Worm (Caenorhabditis elegans) whole organism, early embryonic: Measurements from ENCODE around the gene sec-6.

ENCODE experiments used
- B0310.2 ChIP-seq: sonication (generic microtip); optimal IDR thresholded peaks from 2 replicates; lab custom pipeline; 2016; ENCODE audit warnings: mild to moderate bottlenecking, missing genetic modification characterization, missing compliant biosample characterization
- F13C5.2 ChIP-seq: sonication (generic microtip); optimal IDR thresholded peaks from 2 replicates; lab custom pipeline; 2017; ENCODE audit warnings: mild to moderate bottlenecking, missing genetic modification characterization, inconsistent platforms, missing compliant biosample characterization
- aly-1 ChIP-seq: sonication (generic microtip); optimal IDR thresholded peaks from 2 replicates; lab custom pipeline; 2016; ENCODE audit warnings: missing genetic modification characterization, missing compliant biosample characterization
- ama-1 ChIP-seq: fragments of 150-350 bp; optimal IDR thresholded peaks from 2 replicates; lab custom pipeline; 2014
- ceh-13 ChIP-seq: fragments of 200-800 bp; sonication (Bioruptor generic); optimal IDR thresholded peaks from 2 replicates; lab custom pipeline; 2018; ENCODE audit warnings: mild to moderate bottlenecking, missing genetic modification characterization, missing compliant biosample characterization
- ceh-36 ChIP-seq: sonication (generic microtip); optimal IDR thresholded peaks from 2 replicates; lab custom pipeline; 2016; ENCODE audit warnings: missing genetic modification characterization, inconsistent platforms, missing compliant biosample characterization
- ets-7 ChIP-seq: sonication (generic microtip); optimal IDR thresholded peaks from 2 replicates; lab custom pipeline; 2016; ENCODE audit warnings: missing genotype, missing genetic modification characterization, missing compliant biosample characterization
- flt-1 ChIP-seq: fragments of 200-800 bp; sonication (Bioruptor generic); IDR thresholded peaks from 2 replicates; pipeline ENCODE4 v1.3.6; 2022; ENCODE audit warnings: missing genetic modification characterization, missing compliant biosample characterization
- hmbx-1 ChIP-seq: sonication (generic microtip); optimal IDR thresholded peaks from 2 replicates; lab custom pipeline; 2016; ENCODE audit warnings: mild to moderate bottlenecking, missing genetic modification characterization, missing compliant biosample characterization
- hmg-4 ChIP-seq: fragments of 200-800 bp; sonication (Bioruptor generic); optimal IDR thresholded peaks from 2 replicates; lab custom pipeline; 2018; ENCODE audit warnings: mild to moderate bottlenecking, missing genetic modification characterization, missing compliant biosample characterization
- hnd-1 ChIP-seq: sonication (generic microtip); optimal IDR thresholded peaks from 2 replicates; lab custom pipeline; 2016; ENCODE audit warnings: missing genetic modification characterization, missing compliant biosample characterization
- pes-1 ChIP-seq: fragments of 200-800 bp; sonication (Bioruptor generic); IDR thresholded peaks from 2 replicates; pipeline ENCODE4 v1.3.6; 2022; ENCODE audit warnings: missing genetic modification reagents, missing genetic modification characterization, missing compliant biosample characterization
- scrt-1 ChIP-seq: fragments of 200-800 bp; sonication (Bioruptor generic); IDR thresholded peaks from 2 replicates; pipeline ENCODE4 v1.3.6; 2022; ENCODE audit warnings: missing genetic modification characterization, missing compliant biosample characterization
- sea-1 ChIP-seq: fragments of 200-800 bp; sonication (Bioruptor generic); conservative IDR thresholded peaks from 2 replicates; pipeline ENCODE4 v1.3.6; 2022; ENCODE audit warnings: missing genetic modification characterization, missing compliant biosample characterization
- tbx-11 ChIP-seq: fragments of 200-800 bp; sonication (Bioruptor generic); IDR thresholded peaks from 2 replicates; pipeline ENCODE4 v1.3.6; 2022; ENCODE audit warnings: missing genetic modification characterization, missing compliant biosample characterization
- tbx-37 ChIP-seq: fragments of 200-800 bp; sonication (Bioruptor generic); conservative IDR thresholded peaks from 2 replicates; pipeline ENCODE4 v1.3.6; 2022; ENCODE audit warnings: missing genetic modification reagents, missing genetic modification characterization, missing compliant biosample characterization
- tra-4 ChIP-seq: sonication (generic microtip); optimal IDR thresholded peaks from 2 replicates; lab custom pipeline; 2017; ENCODE audit warnings: missing genetic modification characterization, missing compliant biosample characterization

sec-6 gene

ce11 chrII:5324653-5325052 is 34.7 kb upstream of the sec-6 start:
- TF ChIP-seq tbx-37, result no peak
- TF ChIP-seq B0310.2 (tag; lab: Kevin White, UChicago), result no peak
- no peak for TF ChIP-seq tra-4 (tag; lab: Kevin White, UChicago)
- no peak for TF ChIP-seq tbx-11 (GFP tag; lab: Robert Waterston, UW)
- no peak for TF ChIP-seq ets-7 (tag; lab: Kevin White, UChicago)
- TF ChIP-seq ceh-36, result no peak
- TF ChIP-seq sea-1, result no peak
- no peak for TF ChIP-seq ceh-13 (GFP tag; lab: Kevin White, UChicago)
- no peak for TF ChIP-seq hmbx-1 (tag; lab: Kevin White, UChicago)
- no peak for TF ChIP-seq aly-1 (tag; lab: Kevin White, UChicago)
- no peak for TF ChIP-seq flt-1 (GFP tag; lab: Robert Waterston, UW)

DNA sequence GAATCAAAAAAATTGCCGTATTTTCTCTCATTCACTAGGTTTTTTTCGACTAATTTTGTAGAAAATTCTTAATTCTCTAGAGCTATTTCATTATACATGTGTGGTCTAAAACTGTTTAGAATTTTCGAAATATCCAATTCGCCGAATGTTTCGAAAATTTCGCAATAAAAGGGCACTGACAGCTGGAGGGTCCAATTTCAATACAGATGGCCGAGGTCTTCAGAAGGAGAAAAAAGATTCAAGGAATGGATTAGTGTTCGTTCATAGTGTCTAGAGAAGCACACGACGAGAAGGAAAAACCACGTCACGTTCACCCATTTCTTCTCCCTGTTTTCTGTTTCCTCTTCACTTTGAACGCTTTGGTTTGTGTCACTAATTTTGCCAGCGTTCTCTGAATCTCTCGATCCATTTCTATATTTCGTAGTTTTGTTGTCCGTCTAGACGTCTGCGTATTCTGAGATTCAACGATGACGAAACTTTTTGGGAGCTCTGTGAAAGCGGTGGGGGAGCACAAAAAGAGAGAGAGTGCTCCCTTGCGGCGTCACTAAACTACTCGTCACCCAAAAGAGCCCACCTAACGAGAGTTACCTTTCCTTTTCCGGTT is 33.2 kb upstream of the sec-6 start:
- TF ChIP-seq sea-1 (no peak), ets-7 (tag; lab: Kevin White, UChicago) (no peak), ceh-36 (no peak), tbx-37 (no peak), scrt-1 (GFP tag; lab: Robert Waterston, UW) (no peak), ceh-13 (GFP tag; lab: Kevin White, UChicago) (no peak), hmbx-1 (tag; lab: Kevin White, UChicago) (no peak), ama-1 (no peak), tbx-11 (GFP tag; lab: Robert Waterston, UW) (no peak), pes-1 (GFP tag; lab: Robert Waterston, UW) (no peak), B0310.2 (tag; lab: Kevin White, UChicago) (no peak), tra-4 (tag; lab: Kevin White, UChicago) (no peak), hnd-1 (no peak), hmg-4 (no peak), aly-1 (tag; lab: Kevin White, UChicago) (no peak), flt-1 (GFP tag; lab: Robert Waterston, UW) (no peak), F13C5.2 (tag; lab: Kevin White, UChicago) (no peak)

ce11 chrII:5326891-5327290 is 32.5 kb upstream of the sec-6 start:
- TF ChIP-seq sea-1, result no peak

DNA sequence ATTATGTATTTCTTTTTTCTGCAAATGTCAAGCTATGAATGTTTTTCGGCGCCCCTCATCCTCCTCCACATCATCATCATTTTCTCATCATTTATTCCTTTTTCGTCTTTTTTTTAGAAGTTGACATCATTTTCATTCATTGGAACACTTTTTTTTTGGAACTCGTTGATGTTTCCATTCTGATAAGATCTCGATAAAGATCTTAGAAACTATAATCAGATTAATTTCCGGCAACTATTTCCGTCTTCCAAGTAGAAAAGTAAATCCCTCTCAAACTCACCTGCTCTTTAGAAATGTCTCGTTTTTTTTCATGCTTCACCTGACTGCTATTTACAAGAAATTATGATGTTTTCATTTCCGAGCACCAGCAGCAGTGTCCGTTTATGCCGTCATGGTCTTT is 30.4 kb upstream of the sec-6 start:
- no peak for TF ChIP-seq F13C5.2 (tag; lab: Kevin White, UChicago)
- TF ChIP-seq hmbx-1 (tag; lab: Kevin White, UChicago), result no peak
- no peak for TF ChIP-seq pes-1 (GFP tag; lab: Robert Waterston, UW)
- TF ChIP-seq scrt-1 (GFP tag; lab: Robert Waterston, UW), result no peak
- TF ChIP-seq sea-1, result no peak
- TF ChIP-seq tbx-11 (GFP tag; lab: Robert Waterston, UW), result no peak
- no peak for TF ChIP-seq ets-7 (tag; lab: Kevin White, UChicago)
- TF ChIP-seq aly-1 (tag; lab: Kevin White, UChicago), result no peak
- no peak for TF ChIP-seq tra-4 (tag; lab: Kevin White, UChicago)
- no peak for TF ChIP-seq tbx-37
- no peak for TF ChIP-seq hmg-4
- TF ChIP-seq ceh-13 (GFP tag; lab: Kevin White, UChicago), result no peak
- TF ChIP-seq ama-1, result no peak
- TF ChIP-seq hnd-1, result no peak
- TF ChIP-seq B0310.2 (tag; lab: Kevin White, UChicago), result no peak
- no peak for TF ChIP-seq flt-1 (GFP tag; lab: Robert Waterston, UW)
- TF ChIP-seq ceh-36, result no peak

ce11 chrII:5330206-5330686 is 29.1 kb upstream of the sec-6 start:
- peak; percentile 12 for TF ChIP-seq F13C5.2 (tag; lab: Kevin White, UChicago)
- TF ChIP-seq ceh-13 (GFP tag; lab: Kevin White, UChicago), result no peak
- no peak for TF ChIP-seq tra-4 (tag; lab: Kevin White, UChicago)
- TF ChIP-seq hmbx-1 (tag; lab: Kevin White, UChicago), result no peak

DNA sequence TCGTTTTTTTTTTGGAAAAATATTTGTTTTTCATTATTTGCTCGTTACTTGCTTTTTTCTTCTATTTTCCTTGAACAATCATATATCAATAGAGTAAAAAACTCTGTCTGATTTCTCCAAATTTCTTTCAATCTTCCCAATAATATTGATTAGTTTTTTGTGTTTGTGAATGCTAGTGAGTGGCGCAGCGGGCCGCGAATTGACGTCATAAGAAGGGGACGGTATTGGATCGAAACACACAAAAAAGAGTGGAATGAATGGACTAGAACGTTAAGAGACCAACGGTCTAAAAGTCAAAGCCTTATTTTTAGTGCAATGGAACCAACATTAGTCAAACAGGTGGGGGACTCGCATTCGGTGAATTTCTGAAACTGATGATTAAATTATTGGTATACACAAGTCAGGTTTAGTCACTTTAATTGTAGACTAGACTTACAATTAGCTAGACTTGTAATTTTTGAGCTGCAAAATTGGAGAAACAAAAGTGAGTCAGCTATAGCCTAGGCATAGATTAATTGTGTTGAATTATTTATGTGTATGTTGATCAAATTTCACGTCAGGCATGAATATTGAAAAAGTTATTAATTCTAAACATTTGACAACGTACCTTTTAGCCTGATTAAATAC is 27.6 kb upstream of the sec-6 start:
- TF ChIP-seq ceh-13 (GFP tag; lab: Kevin White, UChicago), result no peak

- no peak for TF ChIP-seq scrt-1 (GFP tag; lab: Robert Waterston, UW)
- no peak for TF ChIP-seq tbx-37
- no peak for TF ChIP-seq ceh-13 (GFP tag; lab: Kevin White, UChicago)
- no peak for TF ChIP-seq sea-1
- TF ChIP-seq tra-4 (tag; lab: Kevin White, UChicago), result no peak
These were observed 26.8 kb upstream of the sec-6 start for ce11 chrII:5332345-5333124.

ce11 chrII:5333729-5334255 is 25.6 kb upstream of the sec-6 start:
- TF ChIP-seq tbx-37 (no peak), ceh-13 (GFP tag; lab: Kevin White, UChicago) (no peak), tbx-11 (GFP tag; lab: Robert Waterston, UW) (no peak), ama-1 (no peak), scrt-1 (GFP tag; lab: Robert Waterston, UW) (no peak), sea-1 (no peak), ets-7 (tag; lab: Kevin White, UChicago) (no peak), F13C5.2 (tag; lab: Kevin White, UChicago) (no peak), tra-4 (tag; lab: Kevin White, UChicago) (no peak), hmg-4 (no peak), hnd-1 (no peak), flt-1 (GFP tag; lab: Robert Waterston, UW) (no peak)
